Fruit fly (Drosophila melanogaster) whole organism, embryonic: ENCODE measurements around the gene Rrp47.

Experiments
- BEAF-32 ChIP-seq: fragments of 200-800 bp; sonication (Bioruptor generic); optimal IDR thresholded peaks from 3 replicates; lab custom pipeline; 2017; ENCODE audit warnings: missing biosample characterization, missing genetic modification characterization, mild to moderate bottlenecking, moderate library complexity, missing genetic modification reagents
- Blimp-1 ChIP-seq: fragments of 200-800 bp; sonication (Bioruptor generic); optimal IDR thresholded peaks from 3 replicates; lab custom pipeline; 2018; ENCODE audit warnings: missing biosample characterization, missing genetic modification characterization, mild to moderate bottlenecking, moderate library complexity, missing genetic modification reagents
- CG10267 ChIP-seq: fragments of 200-800 bp; sonication (Bioruptor generic); optimal IDR thresholded peaks from 2 replicates; lab custom pipeline; 2018; ENCODE audit warnings: missing biosample characterization, mild to moderate bottlenecking, missing genetic modification characterization, moderate library complexity
- CG10654 ChIP-seq: fragments of 200-800 bp; sonication (Bioruptor generic); optimal IDR thresholded peaks from 2 replicates; lab custom pipeline; 2016; ENCODE audit warnings: missing biosample characterization, missing genetic modification characterization
- CG11093 ChIP-seq: fragments of 200-800 bp; sonication (Bioruptor generic); IDR thresholded peaks from 3 replicates; pipeline ENCODE4 v1.3.6; 2022; ENCODE audit warnings: missing biosample characterization, missing genetic modification characterization
- CG1233 ChIP-seq: fragments of 200-800 bp; sonication (Bioruptor generic); optimal IDR thresholded peaks from 4 replicates; lab custom pipeline; 2018; ENCODE audit warnings: missing biosample characterization, mild to moderate bottlenecking, missing genetic modification characterization
- CG15479 ChIP-seq: fragments of 200-800 bp; sonication (Bioruptor generic); optimal IDR thresholded peaks from 3 replicates; lab custom pipeline; 2019; ENCODE audit warnings: missing biosample characterization, mild to moderate bottlenecking, missing genetic modification characterization, moderate library complexity
- CG17328 ChIP-seq: fragments of 200-800 bp; sonication (Bioruptor generic); IDR thresholded peaks from 2 replicates; pipeline ENCODE4 v1.3.6; 2022; ENCODE audit warnings: missing biosample characterization, missing genetic modification characterization
- CG2712 ChIP-seq: fragments of 200-800 bp; optimal IDR thresholded peaks from 3 replicates; lab custom pipeline; 2019; ENCODE audit warnings: missing biosample characterization, mild to moderate bottlenecking, missing genetic modification characterization, moderate library complexity
- CG2875 ChIP-seq: fragments of 200-800 bp; sonication (Bioruptor generic); optimal IDR thresholded peaks from 2 replicates; lab custom pipeline; 2017; ENCODE audit warnings: missing biosample characterization, mild to moderate bottlenecking, missing genetic modification characterization, missing genetic modification reagents
- CG34422 ChIP-seq: fragments of 200-800 bp; sonication (Bioruptor generic); IDR thresholded peaks from 3 replicates; pipeline ENCODE4 v1.3.6; 2022; ENCODE audit warnings: missing biosample characterization, missing genetic modification characterization
- CG6813 ChIP-seq: fragments of 200-800 bp; sonication (Bioruptor generic); optimal IDR thresholded peaks from 2 replicates; lab custom pipeline; 2017; ENCODE audit warnings: missing biosample characterization, missing genetic modification characterization, mild to moderate bottlenecking, moderate library complexity, missing genetic modification reagents
- CG8290 ChIP-seq, 3 experiments: fragments of 200-800 bp; sonication (Bioruptor generic); optimal IDR thresholded peaks; 2 replicates each; lab custom pipeline; 2016 to 2019; ENCODE audit warnings: missing biosample characterization in 3 of 3, missing genetic modification characterization in 3 of 3, mild to moderate bottlenecking in 2 of 3, moderate library complexity in 1 of 3
- CG8359 ChIP-seq: fragments of 200-800 bp; sonication (Bioruptor generic); optimal IDR thresholded peaks from 2 replicates; lab custom pipeline; 2017; ENCODE audit warnings: missing biosample characterization, mild to moderate bottlenecking, missing genetic modification characterization, borderline replicate concordance
- CG9609 ChIP-seq: fragments of 200-800 bp; sonication (Bioruptor generic); optimal IDR thresholded peaks from 3 replicates; lab custom pipeline; 2016; ENCODE audit warnings: missing biosample characterization, missing genetic modification characterization
- Chrac-16 ChIP-seq: fragments of 200-800 bp; sonication (Bioruptor generic); optimal IDR thresholded peaks from 3 replicates; lab custom pipeline; 2016; ENCODE audit warnings: missing biosample characterization, missing genetic modification characterization
- CkIIα-i1 ChIP-seq: fragments of 200-800 bp; sonication (Bioruptor generic); IDR thresholded peaks from 2 replicates; pipeline ENCODE4 v1.3.6; 2022; ENCODE audit warnings: missing biosample characterization, missing genetic modification characterization
- Dip2 ChIP-seq: fragments of 200-800 bp; sonication (Bioruptor generic); IDR thresholded peaks from 2 replicates; pipeline ENCODE4 v1.3.6; 2022; ENCODE audit warnings: missing biosample characterization, missing genetic modification characterization
- Dp ChIP-seq: fragments of 200-800 bp; sonication (Bioruptor generic); optimal IDR thresholded peaks from 2 replicates; lab custom pipeline; 2018; ENCODE audit warnings: missing biosample characterization, mild to moderate bottlenecking, missing genetic modification characterization, moderate library complexity
- E2f2 ChIP-seq: fragments of 200-800 bp; sonication (Bioruptor generic); IDR thresholded peaks from 2 replicates; pipeline ENCODE4 v1.3.6; 2022; ENCODE audit warnings: missing biosample characterization, missing genetic modification characterization
- Hr39 ChIP-seq: fragments of >200 bp; optimal IDR thresholded peaks from 2 replicates; lab custom pipeline; 2017
- Hsf ChIP-seq: fragments of 200-800 bp; sonication (Bioruptor generic); optimal IDR thresholded peaks from 3 replicates; lab custom pipeline; 2016; ENCODE audit warnings: missing biosample characterization, missing genetic modification characterization
- Nf-YB ChIP-seq: fragments of 200-800 bp; sonication (Bioruptor generic); optimal IDR thresholded peaks from 3 replicates; lab custom pipeline; 2019; ENCODE audit warnings: missing biosample characterization, mild to moderate bottlenecking, missing genetic modification characterization, moderate library complexity
- NfI ChIP-seq: fragments of 200-800 bp; sonication (Bioruptor generic); optimal IDR thresholded peaks from 3 replicates; lab custom pipeline; 2018; ENCODE audit warnings: missing biosample characterization, mild to moderate bottlenecking, missing genetic modification characterization, moderate library complexity
- Rx ChIP-seq: fragments of 200-800 bp; sonication (Bioruptor generic); IDR thresholded peaks from 2 replicates; pipeline ENCODE4 v1.3.6; 2022; ENCODE audit warnings: missing biosample characterization, missing genetic modification characterization
- Spps ChIP-seq: fragments of 200-800 bp; sonication (Bioruptor generic); optimal IDR thresholded peaks from 2 replicates; lab custom pipeline; 2018; ENCODE audit warnings: missing biosample characterization, mild to moderate bottlenecking, missing genetic modification characterization
- Xbp1 ChIP-seq: fragments of 200-800 bp; sonication (Bioruptor generic); optimal IDR thresholded peaks from 3 replicates; lab custom pipeline; 2016; ENCODE audit warnings: missing biosample characterization, mild to moderate bottlenecking, missing genetic modification characterization
- al ChIP-seq: fragments of 200-800 bp; sonication (Bioruptor generic); IDR thresholded peaks from 2 replicates; pipeline ENCODE4 v1.3.6; 2022; ENCODE audit warnings: missing biosample characterization, missing genetic modification characterization
- bcd ChIP-seq: fragments of 200-800 bp; sonication (Bioruptor generic); optimal IDR thresholded peaks from 2 replicates; lab custom pipeline; 2017; ENCODE audit warnings: missing biosample characterization, mild to moderate bottlenecking, missing genetic modification characterization
- bsh ChIP-seq, 2 experiments: fragments of 200-800 bp; sonication (Bioruptor generic); optimal IDR thresholded peaks; 2 replicates each; lab custom pipeline; 2017 to 2018; ENCODE audit warnings: mild to moderate bottlenecking in 2 of 2, missing biosample characterization in 2 of 2, missing genetic modification characterization in 2 of 2, moderate library complexity in 1 of 2
- chinmo ChIP-seq: fragments of 200-800 bp; sonication (Bioruptor generic); IDR thresholded peaks from 4 replicates; pipeline ENCODE4 v1.3.6; 2022; ENCODE audit warnings: missing biosample characterization, missing genetic modification characterization; ENCODE audit not compliant: partially characterized antibody
- gfzf ChIP-seq: fragments of 200-800 bp; sonication (Bioruptor generic); optimal IDR thresholded peaks from 2 replicates; lab custom pipeline; 2016; ENCODE audit warnings: missing biosample characterization, mild to moderate bottlenecking, missing genetic modification characterization, moderate library complexity
- gsb-n ChIP-seq: fragments of 200-800 bp; sonication (Bioruptor generic); optimal IDR thresholded peaks from 3 replicates; lab custom pipeline; 2018; ENCODE audit warnings: missing biosample characterization, mild to moderate bottlenecking, missing genetic modification characterization
- h ChIP-seq: fragments of >200 bp; optimal IDR thresholded peaks from 2 replicates; lab custom pipeline; 2017
- hbn ChIP-seq: fragments of 200-800 bp; sonication (Bioruptor generic); IDR thresholded peaks from 2 replicates; pipeline ENCODE4 v1.3.6; 2022; ENCODE audit warnings: missing biosample characterization, missing genetic modification characterization; ENCODE audit not compliant: partially characterized antibody
- inv ChIP-seq: fragments of 200-800 bp; sonication (Bioruptor generic); IDR thresholded peaks from 2 replicates; pipeline ENCODE4 v1.3.6; 2022; ENCODE audit warnings: missing biosample characterization, missing genetic modification characterization; ENCODE audit not compliant: partially characterized antibody
- lilli ChIP-seq: fragments of 200-800 bp; sonication (Bioruptor generic); optimal IDR thresholded peaks from 3 replicates; lab custom pipeline; 2016; ENCODE audit warnings: missing biosample characterization, missing genetic modification characterization
- luna ChIP-seq: fragments of 200-800 bp; sonication (Bioruptor generic); optimal IDR thresholded peaks from 2 replicates; lab custom pipeline; 2016; ENCODE audit warnings: missing biosample characterization, missing genetic modification characterization
- maf-S ChIP-seq: fragments of 200-800 bp; sonication (Bioruptor generic); optimal IDR thresholded peaks from 2 replicates; lab custom pipeline; 2016; ENCODE audit warnings: missing biosample characterization, missing genetic modification characterization
- nau ChIP-seq: fragments of 200-800 bp; sonication (Bioruptor generic); optimal IDR thresholded peaks from 3 replicates; lab custom pipeline; 2017; ENCODE audit warnings: missing biosample characterization, mild to moderate bottlenecking, missing genetic modification characterization, missing genetic modification reagents
- nerfin-2 ChIP-seq: fragments of 200-800 bp; sonication (Bioruptor generic); IDR thresholded peaks from 2 replicates; pipeline ENCODE4 v1.3.6; 2022; ENCODE audit warnings: missing biosample characterization, missing genetic modification characterization; ENCODE audit not compliant: partially characterized antibody
- oc ChIP-seq: fragments of 200-800 bp; sonication (Bioruptor generic); optimal IDR thresholded peaks from 2 replicates; lab custom pipeline; 2018; ENCODE audit warnings: missing biosample characterization, mild to moderate bottlenecking, missing genetic modification characterization, moderate library complexity
- rib ChIP-seq: fragments of 200-800 bp; sonication (Bioruptor generic); IDR thresholded peaks from 2 replicates; pipeline ENCODE4 v1.3.6; 2022; ENCODE audit warnings: missing biosample characterization, missing genetic modification characterization
- sim ChIP-seq: fragments of 200-800 bp; sonication (Bioruptor generic); IDR thresholded peaks from 2 replicates; pipeline ENCODE4 v1.3.6; 2022; ENCODE audit warnings: missing biosample characterization, missing genetic modification characterization
- sima ChIP-seq: fragments of 200-800 bp; sonication (Bioruptor generic); optimal IDR thresholded peaks from 2 replicates; lab custom pipeline; 2016; ENCODE audit warnings: missing biosample characterization, missing genetic modification characterization
- slbo ChIP-seq: fragments of 200-800 bp; sonication (Bioruptor generic); IDR thresholded peaks from 2 replicates; pipeline ENCODE4 v1.3.6; 2022; ENCODE audit warnings: missing biosample characterization, missing genetic modification characterization
- tna ChIP-seq: fragments of 200-800 bp; sonication (Bioruptor generic); IDR thresholded peaks from 2 replicates; pipeline ENCODE4 v1.3.6; 2022; ENCODE audit warnings: missing biosample characterization, missing genetic modification characterization; ENCODE audit not compliant: partially characterized antibody
- z ChIP-seq: fragments of 200-800 bp; sonication (Bioruptor generic); IDR thresholded peaks from 3 replicates; pipeline ENCODE4 v1.3.6; 2022; ENCODE audit warnings: missing biosample characterization, missing genetic modification characterization

The Rrp47 gene

DNA sequence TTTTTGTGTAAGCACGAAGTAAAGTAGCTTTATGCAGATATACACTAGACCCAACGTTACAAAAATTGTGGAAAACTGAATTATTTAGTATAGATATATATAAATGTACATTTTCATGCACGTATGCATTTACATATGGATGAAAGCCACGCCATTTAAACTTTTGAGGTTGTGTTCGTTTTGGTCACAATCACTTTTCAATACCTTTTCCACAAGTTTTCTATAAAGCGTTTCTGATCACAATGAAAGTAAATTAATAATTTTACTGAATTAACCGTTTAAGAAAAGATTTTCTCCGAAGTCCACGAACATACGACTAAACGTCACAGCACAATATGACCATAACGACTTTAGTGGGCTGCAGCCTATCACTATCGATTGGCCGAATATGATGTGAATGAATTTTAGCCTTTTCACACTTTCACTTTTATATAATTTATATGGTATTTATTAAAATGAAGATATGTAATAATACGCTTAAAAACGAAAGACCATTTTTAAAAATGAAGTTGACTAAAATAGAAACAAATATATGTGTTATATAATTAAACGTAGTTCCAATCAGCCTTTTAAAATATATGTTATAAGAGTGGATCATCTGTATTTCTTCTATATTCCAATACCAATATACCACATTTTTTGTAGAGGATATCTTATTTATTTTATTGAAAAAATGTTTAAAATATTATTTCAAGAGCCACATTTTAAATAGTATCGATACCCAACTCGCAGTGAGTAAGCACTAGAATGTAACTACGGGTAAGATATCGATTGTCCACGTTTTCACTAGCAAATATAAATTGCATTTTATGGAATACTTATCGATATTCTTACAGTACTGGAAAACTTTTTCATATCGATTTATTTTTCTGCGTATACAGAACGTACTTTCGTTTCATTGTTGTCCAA lies 47.2 kb downstream of the Rrp47 start, which contains the start of the genes CG46312, eIF5 and exd (continued):
- no peak for TF ChIP-seq Dip2 (GFP tag; lab: Robert Waterston, UW)
- TF ChIP-seq bsh (GFP tag; optimal IDR thresholded peaks at IDR 0.05; lab: Kevin White, UChicago), result no peak
- TF ChIP-seq CG11093 (GFP tag; lab: Robert Waterston, UW), result no peak
- no peak for TF ChIP-seq CG1233
- TF ChIP-seq inv, result peak; percentile 64; the same call in 1 of the 2 replicates
- TF ChIP-seq CG15479 (GFP tag; lab: Kevin White, UChicago), result no peak
- no peak for TF ChIP-seq rib
- no peak for TF ChIP-seq maf-S (GFP tag; lab: Kevin White, UChicago)
- TF ChIP-seq CG9609 (GFP tag; lab: Kevin White, UChicago), result no peak
- TF ChIP-seq sim (GFP tag; lab: Robert Waterston, UW), result no peak
- no peak for TF ChIP-seq al (GFP tag; lab: Robert Waterston, UW)
- no peak for TF ChIP-seq oc
- TF ChIP-seq Dp (GFP tag; lab: Kevin White, UChicago), result peak; percentile 17
- no peak; the same call in 2 of the 3 replicates for TF ChIP-seq CG34422 (GFP tag; lab: Robert Waterston, UW)
- no peak for TF ChIP-seq CkIIα-i1 (GFP tag; lab: Robert Waterston, UW)
- TF ChIP-seq z, result no peak
- peak; percentile 82 for TF ChIP-seq BEAF-32 (GFP tag; lab: Kevin White, UChicago)
- TF ChIP-seq gsb-n (tag; lab: Kevin White, UChicago), result no peak
- no peak for TF ChIP-seq Xbp1 (GFP tag; lab: Kevin White, UChicago)
- TF ChIP-seq CG6813 (GFP tag; lab: Kevin White, UChicago), result no peak
- TF ChIP-seq sima, result no peak
- TF ChIP-seq hbn (GFP tag; lab: Robert Waterston, UW), result peak; percentile 61
- TF ChIP-seq CG2712, result peak; percentile 38
- peak; percentile 86 for TF ChIP-seq nerfin-2 (GFP tag; lab: Robert Waterston, UW)
- TF ChIP-seq tna (GFP tag; lab: Robert Waterston, UW), result peak; percentile 77
- no peak for TF ChIP-seq Nf-YB
- no peak for TF ChIP-seq Hsf
- no peak for TF ChIP-seq slbo
- TF ChIP-seq CG8359, result no peak
- no peak for TF ChIP-seq lilli (GFP tag; lab: Kevin White, UChicago)
- no peak for TF ChIP-seq Rx (GFP tag; lab: Robert Waterston, UW)
- TF ChIP-seq NfI (GFP tag; lab: Kevin White, UChicago), result no peak
- no peak for TF ChIP-seq CG2875 (GFP tag; lab: Kevin White, UChicago)
- no peak for TF ChIP-seq Chrac-16 (GFP tag; lab: Kevin White, UChicago)
- no peak for TF ChIP-seq CG17328 (GFP tag; lab: Robert Waterston, UW)
- peak; percentile 79; the same call in 2 of the 4 replicates for TF ChIP-seq chinmo (GFP tag; lab: Robert Waterston, UW)
- TF ChIP-seq CG10267 (tag; lab: Kevin White, UChicago), result peak; percentile 72
- peak; percentile 42 for TF ChIP-seq gfzf (GFP tag; lab: Kevin White, UChicago)
- no peak for TF ChIP-seq Hr39 (lab: Kevin White, UChicago)
- no peak for TF ChIP-seq bcd
- TF ChIP-seq CG10654 (GFP tag; lab: Kevin White, UChicago), result no peak
- TF ChIP-seq CG8290 (GFP tag; optimal IDR thresholded peaks at IDR 0.05; lab: Kevin White, UChicago), result no peak
- TF ChIP-seq CG8290 (tag; optimal IDR thresholded peaks at IDR 0.05; lab: Kevin White, UChicago), result no peak
- TF ChIP-seq Blimp-1 (GFP tag; lab: Kevin White, UChicago), result no peak
- no peak for TF ChIP-seq luna
- no peak for TF ChIP-seq E2f2 (GFP tag; lab: Robert Waterston, UW)
- no peak for TF ChIP-seq h
- no peak for TF ChIP-seq Spps (tag; lab: Kevin White, UChicago)
- TF ChIP-seq nau (GFP tag; lab: Kevin White, UChicago), result no peak
